Fruit fly (Drosophila melanogaster) whole organism, embryonic: ENCODE measurements around the gene Ppcs.

Experiments used
- Atf-2 ChIP-seq: fragments of 200-800 bp; sonication (Bioruptor generic); optimal IDR thresholded peaks from 2 replicates; lab custom pipeline; 2016; ENCODE audit warnings: missing biosample characterization, missing genetic modification characterization
- Awh ChIP-seq: fragments of 200-800 bp; sonication (Bioruptor generic); IDR thresholded peaks from 2 replicates; pipeline ENCODE4, ENCODE4 v1.3.6; 2022; ENCODE audit warnings: missing biosample characterization, missing genetic modification characterization
- CG10462 ChIP-seq: fragments of 200-800 bp; sonication (Bioruptor generic); optimal IDR thresholded peaks from 2 replicates; lab custom pipeline; 2016; ENCODE audit warnings: missing biosample characterization, missing genetic modification characterization
- CG10543 ChIP-seq: fragments of 200-800 bp; sonication (Bioruptor generic); optimal IDR thresholded peaks from 3 replicates; lab custom pipeline; 2017; ENCODE audit warnings: missing biosample characterization, mild to moderate bottlenecking, missing genetic modification characterization, moderate library complexity
- CG10565 ChIP-seq: fragments of 200-800 bp; sonication (Bioruptor generic); optimal IDR thresholded peaks from 3 replicates; lab custom pipeline; 2016; ENCODE audit warnings: missing biosample characterization, mild to moderate bottlenecking, missing genetic modification characterization
- CG11398 ChIP-seq: fragments of 200-800 bp; sonication (Bioruptor generic); optimal IDR thresholded peaks from 2 replicates; lab custom pipeline; 2016; ENCODE audit warnings: missing biosample characterization, missing genetic modification characterization
- CG1233 ChIP-seq: fragments of 200-800 bp; sonication (Bioruptor generic); optimal IDR thresholded peaks from 4 replicates; lab custom pipeline; 2018; ENCODE audit warnings: missing biosample characterization, mild to moderate bottlenecking, missing genetic modification characterization
- CG13287 ChIP-seq: fragments of 200-800 bp; sonication (Bioruptor generic); IDR thresholded peaks from 2 replicates; pipeline ENCODE4 v1.3.6; 2022; ENCODE audit warnings: missing biosample characterization, missing genetic modification characterization; ENCODE audit not compliant: partially characterized antibody
- CG14667 ChIP-seq: fragments of 200-800 bp; sonication (Bioruptor generic); IDR thresholded peaks from 2 replicates; pipeline ENCODE4 v1.3.6; 2022; ENCODE audit warnings: missing biosample characterization, missing genetic modification characterization
- CG15269 ChIP-seq: fragments of 200-800 bp; sonication (Bioruptor generic); optimal IDR thresholded peaks from 2 replicates; lab custom pipeline; 2018; ENCODE audit warnings: missing biosample characterization, mild to moderate bottlenecking, missing genetic modification characterization, moderate library complexity
- CG15514 ChIP-seq: fragments of 200-800 bp; sonication (Bioruptor generic); optimal IDR thresholded peaks from 3 replicates; lab custom pipeline; 2017; ENCODE audit warnings: missing biosample characterization, missing genetic modification characterization, mild to moderate bottlenecking, moderate library complexity, missing genetic modification reagents
- CG1603 ChIP-seq: fragments of 200-800 bp; sonication (Bioruptor generic); optimal IDR thresholded peaks from 2 replicates; lab custom pipeline; 2019; ENCODE audit warnings: missing biosample characterization, mild to moderate bottlenecking, missing genetic modification characterization, moderate library complexity
- CG17186 ChIP-seq: fragments of 200-800 bp; sonication (Bioruptor generic); optimal IDR thresholded peaks from 3 replicates; lab custom pipeline; 2017; ENCODE audit warnings: missing biosample characterization, missing genetic modification reagents, missing genetic modification characterization
- CG31388 ChIP-seq: fragments of 200-800 bp; sonication (Bioruptor generic); optimal IDR thresholded peaks from 2 replicates; lab custom pipeline; 2016; ENCODE audit warnings: missing biosample characterization, missing genetic modification characterization
- CG3726 ChIP-seq: fragments of 200-800 bp; sonication (Bioruptor generic); IDR thresholded peaks from 3 replicates; pipeline ENCODE4, ENCODE4 v1.3.6; 2022; ENCODE audit warnings: missing biosample characterization, missing genetic modification characterization
- CG4360 ChIP-seq: fragments of 200-800 bp; sonication (Bioruptor generic); IDR thresholded peaks from 2 replicates; pipeline ENCODE4 v1.3.6; 2022; ENCODE audit warnings: missing biosample characterization, missing genetic modification characterization
- CG6254 ChIP-seq: fragments of 200-800 bp; sonication (Bioruptor generic); optimal IDR thresholded peaks from 3 replicates; lab custom pipeline; 2017; ENCODE audit warnings: mild to moderate bottlenecking, missing biosample characterization, missing genetic modification reagents, missing genetic modification characterization
- CG6791 ChIP-seq: fragments of 200-800 bp; sonication (Bioruptor generic); IDR thresholded peaks from 3 replicates; pipeline ENCODE4 v1.3.6; 2022; ENCODE audit warnings: missing biosample characterization, missing genetic modification characterization; ENCODE audit not compliant: partially characterized antibody
- CG7556 ChIP-seq: fragments of 200-800 bp; sonication (Bioruptor generic); optimal IDR thresholded peaks from 2 replicates; lab custom pipeline; 2017; ENCODE audit warnings: missing biosample characterization, mild to moderate bottlenecking, missing genetic modification characterization
- CG9932 ChIP-seq: fragments of 200-800 bp; sonication (Bioruptor generic); IDR thresholded peaks from 2 replicates; pipeline ENCODE4 v1.3.6; 2022; ENCODE audit warnings: missing biosample characterization, missing genetic modification characterization
- CrebB ChIP-seq: fragments of 200-800 bp; sonication (Bioruptor generic); optimal IDR thresholded peaks from 3 replicates; lab custom pipeline; 2018; ENCODE audit warnings: missing biosample characterization, mild to moderate bottlenecking, missing genetic modification characterization
- Dip2 ChIP-seq: fragments of 200-800 bp; sonication (Bioruptor generic); IDR thresholded peaks from 2 replicates; pipeline ENCODE4 v1.3.6; 2022; ENCODE audit warnings: missing biosample characterization, missing genetic modification characterization
- Doc3 ChIP-seq: fragments of 200-800 bp; sonication (Bioruptor generic); IDR thresholded peaks from 3 replicates; pipeline ENCODE4 v1.3.6; 2022; ENCODE audit warnings: missing biosample characterization, missing genetic modification characterization; ENCODE audit not compliant: partially characterized antibody
- ERR ChIP-seq: fragments of 200-800 bp; sonication (Bioruptor generic); optimal IDR thresholded peaks from 2 replicates; lab custom pipeline; 2016; ENCODE audit warnings: missing biosample characterization, missing genetic modification characterization
- Fer3 ChIP-seq: fragments of 200-800 bp; sonication (Bioruptor generic); optimal IDR thresholded peaks from 2 replicates; lab custom pipeline; 2018; ENCODE audit warnings: missing biosample characterization, mild to moderate bottlenecking, missing genetic modification characterization, moderate library complexity
- H15 ChIP-seq: fragments of 200-800 bp; sonication (Bioruptor generic); IDR thresholded peaks from 3 replicates; pipeline ENCODE4 v1.3.6; 2022; ENCODE audit warnings: missing biosample characterization, missing genetic modification characterization
- Hr3 ChIP-seq: fragments of 200-800 bp; sonication (Bioruptor generic); optimal IDR thresholded peaks from 3 replicates; lab custom pipeline; 2016; ENCODE audit warnings: missing biosample characterization, missing genetic modification characterization
- Mrtf ChIP-seq: fragments of 200-800 bp; sonication (Bioruptor generic); IDR thresholded peaks from 3 replicates; pipeline ENCODE4 v1.3.6; 2022; ENCODE audit warnings: missing biosample characterization, missing genetic modification characterization
- NC2β ChIP-seq: fragments of 200-800 bp; sonication (Bioruptor generic); optimal IDR thresholded peaks from 2 replicates; lab custom pipeline; 2016; ENCODE audit warnings: missing biosample characterization, missing genetic modification characterization
- PHDP ChIP-seq: fragments of 200-800 bp; sonication (Bioruptor generic); optimal IDR thresholded peaks from 3 replicates; lab custom pipeline; 2018; ENCODE audit warnings: missing biosample characterization, mild to moderate bottlenecking, missing genetic modification characterization, moderate library complexity
- Rfx ChIP-seq: fragments of 200-800 bp; sonication (Bioruptor generic); IDR thresholded peaks from 2 replicates; pipeline ENCODE4 v1.3.6; 2022; ENCODE audit warnings: missing biosample characterization, missing genetic modification characterization
- Sry-δ ChIP-seq: fragments of 200-800 bp; sonication (Bioruptor generic); optimal IDR thresholded peaks from 2 replicates; lab custom pipeline; 2016; ENCODE audit warnings: missing biosample characterization, missing genetic modification characterization
- Ssrp ChIP-seq: fragments of 200-800 bp; sonication (Bioruptor generic); optimal IDR thresholded peaks from 2 replicates; lab custom pipeline; 2018; ENCODE audit warnings: missing biosample characterization, mild to moderate bottlenecking, missing genetic modification characterization, moderate library complexity
- chinmo ChIP-seq: fragments of 200-800 bp; sonication (Bioruptor generic); IDR thresholded peaks from 4 replicates; pipeline ENCODE4 v1.3.6; 2022; ENCODE audit warnings: missing biosample characterization, missing genetic modification characterization; ENCODE audit not compliant: partially characterized antibody
- dati ChIP-seq: fragments of 200-800 bp; sonication (Bioruptor generic); IDR thresholded peaks from 2 replicates; pipeline ENCODE4 v1.3.6; 2022; ENCODE audit warnings: missing biosample characterization, missing genetic modification characterization
- dmrt99B ChIP-seq: fragments of 200-800 bp; sonication (Bioruptor generic); optimal IDR thresholded peaks from 2 replicates; lab custom pipeline; 2018; ENCODE audit warnings: missing biosample characterization, mild to moderate bottlenecking, missing genetic modification characterization, moderate library complexity
- dysf ChIP-seq: fragments of 200-800 bp; sonication (Bioruptor generic); IDR thresholded peaks from 3 replicates; pipeline ENCODE4 v1.3.6; 2022; ENCODE audit warnings: missing biosample characterization, missing genetic modification characterization
- fd102C ChIP-seq: fragments of 200-800 bp; sonication (Bioruptor generic); optimal IDR thresholded peaks from 2 replicates; lab custom pipeline; 2018; ENCODE audit warnings: missing biosample characterization, mild to moderate bottlenecking, missing genetic modification characterization, moderate library complexity
- gcm2 ChIP-seq: fragments of 200-800 bp; sonication (Bioruptor generic); optimal IDR thresholded peaks from 2 replicates; lab custom pipeline; 2016; ENCODE audit warnings: missing biosample characterization, missing genetic modification characterization
- gsb ChIP-seq: fragments of 200-800 bp; sonication (Bioruptor generic); IDR thresholded peaks from 2 replicates; pipeline ENCODE4 v1.3.6; 2022; ENCODE audit warnings: missing biosample characterization, missing genetic modification characterization
- jing ChIP-seq: fragments of 200-800 bp; sonication (Bioruptor generic); optimal IDR thresholded peaks from 2 replicates; lab custom pipeline; 2018; ENCODE audit warnings: missing biosample characterization, mild to moderate bottlenecking, missing genetic modification characterization
- knrl ChIP-seq: fragments of 200-800 bp; sonication (Bioruptor generic); IDR thresholded peaks from 3 replicates; pipeline ENCODE4 v1.3.6; 2022; ENCODE audit warnings: missing biosample characterization, missing genetic modification characterization; ENCODE audit not compliant: partially characterized antibody
- lbe ChIP-seq: fragments of 200-800 bp; sonication (Bioruptor generic); optimal IDR thresholded peaks from 2 replicates; lab custom pipeline; 2016; ENCODE audit warnings: missing biosample characterization, mild to moderate bottlenecking, missing genetic modification characterization
- lov ChIP-seq, 2 experiments: fragments of 200-800 bp in 1 of 2; fragments of >200 bp in 1 of 2; sonication (Bioruptor generic) in 1 of 2; IDR thresholded peaks in 1 of 2; optimal IDR thresholded peaks in 1 of 2; 2 replicates in 1 of 2; 3 replicates in 1 of 2; pipeline versions ENCODE4 v1.3.6 to Lab custom; 2017 to 2022; ENCODE audit warnings: missing biosample characterization in 1 of 2, missing genetic modification characterization in 1 of 2
- seq ChIP-seq: fragments of 200-800 bp; sonication (Bioruptor generic); IDR thresholded peaks from 2 replicates; pipeline ENCODE4 v1.3.6; 2022; ENCODE audit warnings: missing biosample characterization, missing genetic modification characterization
- slou ChIP-seq: fragments of 200-800 bp; sonication (Bioruptor generic); optimal IDR thresholded peaks from 3 replicates; lab custom pipeline; 2016; ENCODE audit warnings: missing biosample characterization, missing genetic modification characterization
- ssp ChIP-seq: fragments of 200-800 bp; sonication (Bioruptor generic); IDR thresholded peaks from 2 replicates; pipeline ENCODE4 v1.3.6; 2022; ENCODE audit warnings: missing biosample characterization, missing genetic modification characterization
- tap ChIP-seq: fragments of 200-800 bp; optimal IDR thresholded peaks from 3 replicates; lab custom pipeline; 2019; ENCODE audit warnings: missing biosample characterization, mild to moderate bottlenecking, missing genetic modification characterization, moderate library complexity
- tna ChIP-seq: fragments of 200-800 bp; sonication (Bioruptor generic); IDR thresholded peaks from 2 replicates; pipeline ENCODE4 v1.3.6; 2022; ENCODE audit warnings: missing biosample characterization, missing genetic modification characterization; ENCODE audit not compliant: partially characterized antibody
- toy ChIP-seq: fragments of 200-800 bp; sonication (Bioruptor generic); IDR thresholded peaks from 2 replicates; pipeline ENCODE4 v1.3.6; 2022; ENCODE audit warnings: missing biosample characterization, missing genetic modification characterization
- tup ChIP-seq: fragments of 200-800 bp; sonication (Bioruptor generic); optimal IDR thresholded peaks from 2 replicates; lab custom pipeline; 2016; ENCODE audit warnings: missing biosample characterization, mild to moderate bottlenecking, missing genetic modification characterization, moderate library complexity

Gene Ppcs

dm6 chr3R:19182848-19183247 lies 35.1 kb upstream of the Ppcs start (continued):
- TF ChIP-seq CG13287 (GFP tag; lab: Robert Waterston, UW) (no peak), CG3726 (GFP tag; lab: Robert Waterston, UW) (no peak), CG1233 (no peak), Fer3 (tag; lab: Kevin White, UChicago) (no peak), CG10462 (no peak), NC2β (GFP tag; lab: Kevin White, UChicago) (no peak), fd102C (no peak), dmrt99B (tag; lab: Kevin White, UChicago) (peak; percentile 48), CG17186 (GFP tag; lab: Kevin White, UChicago) (no peak), chinmo (no peak), CG11398 (GFP tag; lab: Kevin White, UChicago) (no peak), tap (tag; lab: Kevin White, UChicago) (no peak), PHDP (tag; lab: Kevin White, UChicago) (no peak), CrebB (tag; lab: Kevin White, UChicago) (no peak), Doc3 (GFP tag; lab: Robert Waterston, UW) (no peak), Rfx (GFP tag; lab: Robert Waterston, UW) (no peak), Dip2 (GFP tag; lab: Robert Waterston, UW) (no peak), dysf (GFP tag; lab: Robert Waterston, UW) (no peak), CG10565 (no peak), H15 (no peak), CG6254 (GFP tag; lab: Kevin White, UChicago) (no peak), ERR (GFP tag; lab: Kevin White, UChicago) (no peak), gsb (GFP tag; lab: Robert Waterston, UW) (no peak), ssp (GFP tag; lab: Robert Waterston, UW) (no peak), Ssrp (no peak), tna (no peak), knrl (GFP tag; lab: Robert Waterston, UW) (no peak), jing (GFP tag; lab: Kevin White, UChicago) (no peak), lov (optimal IDR thresholded peaks at IDR 0.05; lab: Kevin White, UChicago) (no peak), lov (GFP tag; IDR thresholded peaks at IDR 0.05; lab: Robert Waterston, UW) (no peak), Hr3 (GFP tag; lab: Kevin White, UChicago) (no peak), CG9932 (no peak), toy (GFP tag; lab: Robert Waterston, UW) (no peak), CG6791 (GFP tag; lab: Robert Waterston, UW) (no peak), CG14667 (GFP tag; lab: Robert Waterston, UW) (no peak), Atf-2 (GFP tag; lab: Kevin White, UChicago) (no peak), seq (GFP tag; lab: Robert Waterston, UW) (no peak), tup (no peak), CG15269 (tag; lab: Kevin White, UChicago) (no peak), Sry-δ (GFP tag; lab: Kevin White, UChicago) (no peak), lbe (no peak), slou (no peak), CG15514 (no peak), CG1603 (peak; percentile 51), CG4360 (GFP tag; lab: Robert Waterston, UW) (peak; percentile 16; the same call in 1 of the 2 replicates), Mrtf (no peak), CG31388 (GFP tag; lab: Kevin White, UChicago) (no peak), Awh (GFP tag; lab: Robert Waterston, UW) (peak; percentile 69), CG7556 (GFP tag; lab: Kevin White, UChicago) (no peak), dati (GFP tag; lab: Robert Waterston, UW) (no peak), gcm2 (GFP tag; lab: Kevin White, UChicago) (no peak), CG10543 (no peak)
